Fruit fly (Drosophila melanogaster): ENCODE measurements around the gene Papst2.

The Papst2 gene

DNA sequence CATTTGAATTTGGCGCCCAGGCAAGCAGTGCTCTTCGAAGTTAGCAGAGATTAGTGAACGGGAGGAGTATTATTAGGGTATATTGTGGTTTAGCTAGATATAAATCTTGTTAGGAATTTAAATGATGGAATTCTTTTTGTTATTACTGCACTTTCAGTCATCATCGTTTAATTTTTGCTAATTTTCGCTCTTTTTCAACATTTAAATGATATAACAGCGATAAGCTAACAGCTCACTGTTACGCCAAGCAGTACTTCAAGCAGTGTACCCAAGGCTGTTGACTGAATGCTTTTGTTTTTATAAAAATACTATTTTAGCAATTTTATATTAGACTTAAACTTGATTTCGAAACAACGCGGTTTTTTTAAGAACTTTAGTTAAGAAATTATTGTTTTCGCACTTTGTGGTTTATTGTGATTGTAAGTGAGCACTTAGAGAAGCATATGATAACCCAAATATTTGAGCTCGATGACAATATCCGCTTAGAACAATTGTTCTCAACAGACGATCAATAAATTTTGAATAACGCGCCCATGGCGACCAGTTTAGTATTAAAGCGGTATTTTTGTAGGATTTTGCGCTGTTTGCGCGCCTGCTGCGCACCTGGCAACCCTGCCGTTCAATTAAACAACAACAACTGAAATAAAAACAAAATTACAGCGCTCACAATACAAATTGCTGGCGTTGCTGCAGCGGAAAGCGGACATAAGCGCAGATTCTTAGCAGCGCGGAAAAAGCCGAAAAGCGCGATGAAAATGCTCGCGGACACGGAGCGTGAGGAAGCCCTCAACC lies 8.3 kb downstream of the Papst2 start (continued):
- TF ChIP-seq Adf1 (GFP tag; IDR thresholded peaks at IDR 0.05) (peak; percentile 70), az2 (GFP tag; optimal IDR thresholded peaks at IDR 0.05) (no peak), Rfx (GFP tag; IDR thresholded peaks at IDR 0.05) (peak; percentile 37; the same call in 1 of the 2 replicates), D19B (GFP tag; optimal IDR thresholded peaks at IDR 0.05) (no peak), Fer3 (tag; optimal IDR thresholded peaks at IDR 0.05) (no peak), hkb (optimal IDR thresholded peaks at IDR 0.05) (no peak), hkb (GFP tag; IDR thresholded peaks at IDR 0.05) (0 out of 2 replicates have a peak, but pooled peaks have one; percentile 19), fu2 (GFP tag; optimal IDR thresholded peaks at IDR 0.05) (no peak), CG3847 (GFP tag; IDR thresholded peaks at IDR 0.05) (no peak), ftz-f1 (GFP tag; optimal IDR thresholded peaks at IDR 0.05) (no peak), CG13287 (GFP tag; IDR thresholded peaks at IDR 0.05; ENCODE audit: partially characterized antibody) (peak; percentile 44), CG13123 (GFP tag; optimal IDR thresholded peaks at IDR 0.05) (no peak), CG15269 (tag; optimal IDR thresholded peaks at IDR 0.05) (no peak), Meics (GFP tag; optimal IDR thresholded peaks at IDR 0.05) (no peak), Pdp1 (GFP tag; optimal IDR thresholded peaks at IDR 0.05) (peak in 1 of 2 experiments; percentile 40), CG11398 (GFP tag; optimal IDR thresholded peaks at IDR 0.05) (no peak), Chrac-16 (GFP tag; optimal IDR thresholded peaks at IDR 0.05) (no peak), ac (GFP tag; optimal IDR thresholded peaks at IDR 0.05) (no peak), Sox102F (GFP tag; optimal IDR thresholded peaks at IDR 0.05) (no peak), Drgx (GFP tag; IDR thresholded peaks at IDR 0.05) (no peak), yki (optimal IDR thresholded peaks at IDR 0.05) (no peak), ind (GFP tag; optimal IDR thresholded peaks at IDR 0.05) (no peak), crp (GFP tag; optimal IDR thresholded peaks at IDR 0.05) (no peak), ewg (GFP tag; optimal IDR thresholded peaks at IDR 0.05) (peak; percentile 83), CG15601 (tag; optimal IDR thresholded peaks at IDR 0.05) (peak; percentile 99), Opbp (GFP tag; IDR thresholded peaks at IDR 0.05; ENCODE audit: partially characterized antibody) (peak; percentile 39; the same call in 1 of the 3 replicates), ap (GFP tag; IDR thresholded peaks at IDR 0.05) (no peak), CG17359 (tag; optimal IDR thresholded peaks at IDR 0.05) (no peak), NK7.1 (GFP tag; optimal IDR thresholded peaks at IDR 0.05) (no peak), CG10654 (GFP tag; optimal IDR thresholded peaks at IDR 0.05) (no peak), CG18476 (GFP tag; optimal IDR thresholded peaks at IDR 0.05) (no peak), lbe (GFP tag; optimal IDR thresholded peaks at IDR 0.05) (no peak), row (GFP tag; IDR thresholded peaks at IDR 0.05) (no peak), Kr (GFP tag; optimal IDR thresholded peaks at IDR 0.05) (no peak), jigr1 (GFP tag; IDR thresholded peaks at IDR 0.05) (no peak), CG9797 (GFP tag; optimal IDR thresholded peaks at IDR 0.05) (peak; percentile 63), gsb-n (tag; optimal IDR thresholded peaks at IDR 0.05) (no peak), CG11093 (GFP tag; IDR thresholded peaks at IDR 0.05) (no peak), CG8765 (GFP tag; IDR thresholded peaks at IDR 0.05) (no peak), fd96Cb (tag; optimal IDR thresholded peaks at IDR 0.05) (no peak), pan (optimal IDR thresholded peaks at IDR 0.05) (no peak), pan (GFP tag; optimal IDR thresholded peaks at IDR 0.05 in 1 of 2, IDR thresholded peaks at IDR 0.05 in 1 of 2) (no peak), E2f2 (GFP tag; IDR thresholded peaks at IDR 0.05) (peak; percentile 91), da (GFP tag; optimal IDR thresholded peaks at IDR 0.05) (no peak), CG10543 (GFP tag; optimal IDR thresholded peaks at IDR 0.05) (no peak), CG5953 (GFP tag; IDR thresholded peaks at IDR 0.05) (no peak), CG9876 (GFP tag; optimal IDR thresholded peaks at IDR 0.05) (no peak), gfzf (GFP tag; optimal IDR thresholded peaks at IDR 0.05) (peak; percentile 64), CG30403 (GFP tag; optimal IDR thresholded peaks at IDR 0.05) (no peak), en (GFP tag; optimal IDR thresholded peaks at IDR 0.05) (no peak), Bteb2 (GFP tag; optimal IDR thresholded peaks at IDR 0.05) (no peak)

Measured in whole organism, embryonic.